Worm (Caenorhabditis elegans) whole organism, L3 larva: ENCODE results near the gene try-11.

Experiments used
- ZK546.5 ChIP-seq: sonication (generic microtip); optimal IDR thresholded peaks from 2 replicates; lab custom pipeline; 2017; ENCODE audit warnings: missing biosample characterization, missing genetic modification characterization
- aly-2 ChIP-seq: fragments of 150-350 bp; optimal IDR thresholded peaks from 2 replicates; lab custom pipeline; 2014; ENCODE audit warnings: missing biosample characterization, missing genetic modification characterization
- ama-1 ChIP-seq: fragments of 150-350 bp; optimal IDR thresholded peaks from 2 replicates; lab custom pipeline; 2018
- ceh-28 ChIP-seq: fragments of 150-350 bp; optimal IDR thresholded peaks from 2 replicates; lab custom pipeline; 2014; ENCODE audit warnings: missing biosample characterization, missing genetic modification reagents, missing genetic modification characterization
- ceh-82 ChIP-seq: fragments of 150-350 bp; optimal IDR thresholded peaks from 2 replicates; lab custom pipeline; 2014; ENCODE audit warnings: missing biosample characterization, missing genetic modification characterization
- ceh-9 ChIP-seq: sonication (generic microtip); optimal IDR thresholded peaks from 2 replicates; lab custom pipeline; 2018; ENCODE audit warnings: missing biosample characterization, missing genetic modification characterization
- daf-12 ChIP-seq: fragments of 150-350 bp; optimal IDR thresholded peaks from 2 replicates; lab custom pipeline; 2014; ENCODE audit warnings: missing biosample characterization, missing genetic modification reagents, missing genetic modification characterization
- egl-5 ChIP-seq: fragments of 150-350 bp; optimal IDR thresholded peaks from 2 replicates; lab custom pipeline; 2017; ENCODE audit warnings: missing biosample characterization, missing genetic modification reagents, missing genetic modification characterization, inconsistent platforms
- elt-3 ChIP-seq, 3 experiments: fragments of 150-350 bp in 1 of 3; sonication (generic microtip) in 2 of 3; optimal IDR thresholded peaks; 2 replicates in 2 of 3; 4 replicates in 1 of 3; lab custom pipeline; 2014 to 2017; ENCODE audit warnings: missing biosample characterization in 3 of 3, missing genetic modification characterization in 3 of 3
- eor-1 ChIP-seq, 2 experiments: fragments of 150-350 bp; optimal IDR thresholded peaks; 2 replicates each; lab custom pipeline; 2014 to 2018; ENCODE audit warnings: missing biosample characterization in 2 of 2, missing genetic modification characterization in 2 of 2
- fkh-10 ChIP-seq: sonication (generic microtip); optimal IDR thresholded peaks from 2 replicates; lab custom pipeline; 2017; ENCODE audit warnings: missing biosample characterization, missing genetic modification reagents, missing genetic modification characterization
- fkh-2 ChIP-seq: fragments of 150-350 bp; optimal IDR thresholded peaks from 2 replicates; lab custom pipeline; 2014; ENCODE audit warnings: missing biosample characterization, missing genetic modification reagents, missing genetic modification characterization
- fos-1 ChIP-seq: fragments of 150-350 bp; optimal IDR thresholded peaks from 2 replicates; lab custom pipeline; 2014; ENCODE audit warnings: missing biosample characterization, missing genetic modification characterization
- hmg-11 ChIP-seq: sonication (generic microtip); optimal IDR thresholded peaks from 2 replicates; lab custom pipeline; 2016; ENCODE audit warnings: missing genetic modification characterization, missing compliant biosample characterization
- jun-1 ChIP-seq: fragments of 150-350 bp; optimal IDR thresholded peaks from 2 replicates; lab custom pipeline; 2014; ENCODE audit warnings: missing biosample characterization, missing genetic modification reagents, missing genetic modification characterization
- lin-15B ChIP-seq: fragments of 150-350 bp; optimal IDR thresholded peaks from 2 replicates; lab custom pipeline; 2014; ENCODE audit warnings: missing biosample characterization, missing genetic modification characterization
- lin-39 ChIP-seq: fragments of 150-350 bp; optimal IDR thresholded peaks from 2 replicates; lab custom pipeline; 2018; ENCODE audit warnings: missing biosample characterization, missing genetic modification reagents, missing genetic modification characterization
- mdl-1 ChIP-seq: fragments of 150-350 bp; optimal IDR thresholded peaks from 2 replicates; lab custom pipeline; 2014; ENCODE audit warnings: missing biosample characterization, missing genetic modification characterization
- mml-1 ChIP-seq: fragments of 150-350 bp; sonication (generic microtip); optimal IDR thresholded peaks from 3 replicates; lab custom pipeline; 2014; ENCODE audit warnings: missing biosample characterization, missing genetic modification characterization
- nfya-1 ChIP-seq: sonication (generic microtip); optimal IDR thresholded peaks from 2 replicates; lab custom pipeline; 2017; ENCODE audit warnings: missing genetic modification characterization, mild to moderate bottlenecking, missing compliant biosample characterization, antibody characterized with exemption, moderate library complexity; ENCODE audit not compliant: insufficient read depth
- nhr-11 ChIP-seq: fragments of 150-350 bp; optimal IDR thresholded peaks from 2 replicates; lab custom pipeline; 2014; ENCODE audit warnings: missing biosample characterization, missing genetic modification characterization
- nhr-12 ChIP-seq: fragments of 150-350 bp; optimal IDR thresholded peaks from 2 replicates; lab custom pipeline; 2014; ENCODE audit warnings: missing biosample characterization, missing genetic modification characterization
- nhr-23 ChIP-seq: fragments of 150-350 bp; optimal IDR thresholded peaks from 2 replicates; lab custom pipeline; 2014; ENCODE audit warnings: missing biosample characterization, missing genetic modification reagents, missing genetic modification characterization
- nhr-237 ChIP-seq: fragments of 150-350 bp; optimal IDR thresholded peaks from 2 replicates; lab custom pipeline; 2014; ENCODE audit warnings: missing biosample characterization, missing genetic modification characterization
- nhr-25 ChIP-seq: sonication (generic microtip); optimal IDR thresholded peaks from 2 replicates; lab custom pipeline; 2017; ENCODE audit warnings: missing biosample characterization, missing genetic modification characterization
- nhr-43 ChIP-seq: sonication (generic microtip); optimal IDR thresholded peaks from 2 replicates; lab custom pipeline; 2016; ENCODE audit warnings: mild to moderate bottlenecking, missing genetic modification characterization, missing compliant biosample characterization; ENCODE audit not compliant: poor library complexity, severe bottlenecking
- nhr-67 ChIP-seq: fragments of 150-350 bp; optimal IDR thresholded peaks from 2 replicates; lab custom pipeline; 2014; ENCODE audit warnings: missing biosample characterization, missing genetic modification characterization
- nhr-76 ChIP-seq: fragments of 150-350 bp; sonication (generic microtip); optimal IDR thresholded peaks from 5 replicates; lab custom pipeline; 2014; ENCODE audit warnings: missing biosample characterization, missing genetic modification characterization
- nhr-77 ChIP-seq: fragments of 150-350 bp; optimal IDR thresholded peaks from 2 replicates; lab custom pipeline; 2014; ENCODE audit warnings: missing biosample characterization, missing genetic modification characterization
- pha-4 ChIP-seq: fragments of 150-350 bp; optimal IDR thresholded peaks from 2 replicates; lab custom pipeline; 2014; ENCODE audit warnings: missing biosample characterization, missing genetic modification reagents, missing genetic modification characterization
- pqm-1 ChIP-seq: fragments of 150-350 bp; optimal IDR thresholded peaks from 2 replicates; lab custom pipeline; 2017; ENCODE audit warnings: missing biosample characterization, missing genetic modification characterization, inconsistent platforms
- sea-2 ChIP-seq: fragments of 150-350 bp; sonication (generic microtip); optimal IDR thresholded peaks from 4 replicates; lab custom pipeline; 2014; ENCODE audit warnings: missing biosample characterization, missing genetic modification reagents, missing genetic modification characterization
- skn-1 ChIP-seq: fragments of 150-350 bp; optimal IDR thresholded peaks from 2 replicates; lab custom pipeline; 2014; ENCODE audit warnings: missing biosample characterization, missing genetic modification characterization
- snpc-4 ChIP-seq: fragments of 150-350 bp; optimal IDR thresholded peaks from 2 replicates; lab custom pipeline; 2014; ENCODE audit warnings: missing biosample characterization, missing genetic modification characterization
- tbx-2 ChIP-seq: sonication (generic microtip); optimal IDR thresholded peaks from 2 replicates; lab custom pipeline; 2016; ENCODE audit warnings: mild to moderate bottlenecking, missing genetic modification characterization, missing compliant biosample characterization
- unc-39 ChIP-seq: sonication (generic microtip); optimal IDR thresholded peaks from 4 replicates; lab custom pipeline; 2017; ENCODE audit warnings: missing biosample characterization, missing genetic modification characterization
- unc-62 ChIP-seq: fragments of 150-350 bp; sonication (generic microtip); optimal IDR thresholded peaks from 4 replicates; lab custom pipeline; 2014; ENCODE audit warnings: missing biosample characterization, missing genetic modification reagents, missing genetic modification characterization
- zag-1 ChIP-seq: fragments of 150-350 bp; optimal IDR thresholded peaks from 2 replicates; lab custom pipeline; 2014; ENCODE audit warnings: missing biosample characterization, missing genetic modification characterization
- ztf-11 ChIP-seq: fragments of 150-350 bp; optimal IDR thresholded peaks from 2 replicates; lab custom pipeline; 2014; ENCODE audit warnings: missing biosample characterization, missing genetic modification characterization
- ztf-4 ChIP-seq: fragments of 150-350 bp; optimal IDR thresholded peaks from 2 replicates; lab custom pipeline; 2014; ENCODE audit warnings: missing biosample characterization, missing genetic modification characterization

The try-11 gene

DNA sequence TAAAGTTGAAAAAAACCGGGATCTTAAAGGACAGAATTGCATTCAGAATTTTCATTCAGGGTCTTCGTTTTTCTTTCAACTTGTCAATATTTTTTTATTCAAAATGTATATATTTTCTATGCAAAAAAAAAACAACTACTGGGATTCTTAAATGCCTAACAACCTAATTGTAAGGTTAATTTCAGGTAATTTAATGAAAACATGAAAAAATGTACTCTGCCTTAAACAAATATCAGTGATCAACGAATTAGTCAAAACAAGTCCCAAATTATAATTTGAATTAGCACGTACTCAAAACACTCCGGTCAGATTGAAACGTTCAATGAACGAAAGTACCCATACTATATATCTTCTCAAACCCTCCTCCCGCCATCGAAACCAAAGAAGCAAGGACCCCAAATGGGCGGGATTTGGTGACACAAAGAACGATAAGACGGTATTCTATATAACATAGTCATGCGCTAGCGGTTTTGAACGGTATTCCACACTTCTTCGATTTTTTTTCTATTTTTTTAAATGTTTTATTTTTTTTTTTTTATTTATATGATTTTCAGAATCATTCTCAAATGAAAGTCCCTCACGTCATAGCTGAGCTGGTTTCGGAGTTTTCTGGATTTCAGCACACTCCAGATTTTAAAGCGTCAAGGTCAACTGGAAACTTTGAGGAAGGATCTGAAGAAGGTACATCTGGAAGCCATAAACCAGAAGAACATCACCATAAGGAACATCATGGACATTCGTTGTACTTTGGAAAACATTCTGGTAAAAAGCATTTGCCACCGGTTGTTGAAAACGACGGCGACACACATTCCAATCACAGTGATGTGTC lies 15.9 kb upstream of the try-11 start, which contains the start of the genes ddo-2 and F25E5.8:
Gene ddo-2, minus strand, starts transcription at position 330 of the 829 bp plus-strand sequence.
Gene F25E5.8, plus strand, starts transcription at position 555 of the 829 bp plus-strand sequence.
- TF ChIP-seq nhr-11 (no peak), nhr-23 (tag; lab: Kevin White, UChicago) (peak; percentile 70), sea-2 (GFP tag; lab: Kevin White, UChicago) (no peak), nhr-43 (tag; lab: Kevin White, UChicago) (peak; percentile 46), skn-1 (no peak), unc-62 (no peak), unc-39 (no peak), daf-12 (no peak), eor-1 (tag; optimal IDR thresholded peaks at IDR 0.05; lab: Kevin White, UChicago) (no peak), snpc-4 (no peak), hmg-11 (tag; lab: Kevin White, UChicago) (peak; percentile 11), fkh-10 (no peak), ceh-28 (tag; lab: Kevin White, UChicago) (no peak), nhr-67 (tag; lab: Kevin White, UChicago) (no peak), ZK546.5 (tag; lab: Kevin White, UChicago) (no peak), nhr-25 (tag; lab: Kevin White, UChicago) (peak; percentile 14), pha-4 (no peak), nhr-237 (tag; lab: Kevin White, UChicago) (no peak)

ce11 chrV:7436509-7436908 lies 15.0 kb upstream of the try-11 start:
- TF ChIP-seq zag-1 (tag; lab: Kevin White, UChicago) (no peak), ceh-82 (tag; lab: Kevin White, UChicago) (no peak), mml-1 (tag; lab: Kevin White, UChicago) (no peak), nhr-23 (tag; lab: Kevin White, UChicago) (no peak), ama-1 (lab: Kevin White, UChicago) (no peak), lin-15B (tag; lab: Kevin White, UChicago) (no peak), eor-1 (tag; optimal IDR thresholded peaks at IDR 0.05; lab: Kevin White, UChicago) (no peak), unc-62 (no peak), hmg-11 (tag; lab: Kevin White, UChicago) (no peak), unc-39 (no peak), tbx-2 (tag; lab: Kevin White, UChicago) (no peak)

DNA sequence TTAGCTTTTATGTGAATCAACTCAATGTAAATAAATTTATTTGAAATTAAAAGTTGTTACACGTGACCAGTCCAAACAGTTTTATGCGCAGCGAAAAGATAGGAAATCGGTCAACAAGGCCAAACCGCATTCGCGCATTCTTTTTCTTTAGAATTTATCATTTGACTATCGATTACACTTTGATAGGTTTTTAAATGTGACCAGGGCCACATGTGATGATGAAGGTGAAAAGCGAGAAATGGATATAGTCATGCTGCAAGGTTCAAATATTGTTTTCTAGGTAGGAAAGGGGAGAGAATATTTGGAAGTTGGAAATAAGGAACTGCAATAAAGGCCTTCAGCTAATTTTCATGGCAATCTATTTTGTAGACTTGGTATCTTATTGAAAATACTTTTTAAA lies 14.6 kb upstream of the try-11 start:
- TF ChIP-seq nhr-43 (tag; lab: Kevin White, UChicago) = peak; percentile 90
- TF ChIP-seq ceh-82 (tag; lab: Kevin White, UChicago) = no peak
- TF ChIP-seq mdl-1 (tag; lab: Kevin White, UChicago) = no peak
- TF ChIP-seq unc-62 = no peak
- no peak for TF ChIP-seq jun-1 (tag; lab: Kevin White, UChicago)
- no peak for TF ChIP-seq hmg-11 (tag; lab: Kevin White, UChicago)
- peak in 2 of 3 experiments; percentile 14 to 91 for TF ChIP-seq elt-3 (tag; optimal IDR thresholded peaks at IDR 0.05; lab: Kevin White, UChicago)
- TF ChIP-seq fkh-10 = no peak
- peak; percentile 78 for TF ChIP-seq nhr-25 (tag; lab: Kevin White, UChicago)
- TF ChIP-seq daf-12 = no peak
- peak; percentile 28 for TF ChIP-seq tbx-2 (tag; lab: Kevin White, UChicago)
- no peak for TF ChIP-seq ztf-11
- TF ChIP-seq ama-1 (lab: Kevin White, UChicago) = peak; percentile 98
- TF ChIP-seq pha-4 = peak; percentile 14
- TF ChIP-seq zag-1 (tag; lab: Kevin White, UChicago) = no peak
- no peak for TF ChIP-seq ceh-28 (tag; lab: Kevin White, UChicago)
- peak; percentile 72 for TF ChIP-seq nhr-23 (tag; lab: Kevin White, UChicago)
- no peak for TF ChIP-seq fos-1 (tag; lab: Kevin White, UChicago)
- TF ChIP-seq nfya-1 (tag; lab: Kevin White, UChicago) = peak; percentile 16
- TF ChIP-seq sea-2 (GFP tag; lab: Kevin White, UChicago) = no peak
- TF ChIP-seq ceh-9 = no peak

DNA sequence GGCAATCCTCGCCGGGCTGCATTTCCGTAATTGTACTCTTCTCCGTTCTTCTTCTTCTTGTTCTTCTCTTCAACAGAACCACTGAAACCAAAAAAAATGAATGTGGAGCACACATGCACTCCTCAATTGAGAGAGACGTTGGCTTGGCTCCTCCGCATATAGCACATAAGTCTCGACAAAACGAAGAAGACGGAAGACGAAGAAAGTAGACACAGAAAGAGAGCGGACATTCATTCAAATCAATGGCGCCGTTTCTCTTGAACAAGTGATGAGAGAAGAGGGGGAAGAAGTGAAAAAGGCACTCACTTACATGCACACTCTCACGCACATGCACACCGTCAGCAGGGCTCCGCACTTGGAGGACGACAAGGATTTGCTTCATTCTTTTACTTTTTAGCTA lies 14.0 kb upstream of the try-11 start, which contains the start of gene F25E5.9:
Gene F25E5.9, minus strand, starts transcription at position 382 of the 400 bp plus-strand sequence.
- TF ChIP-seq mdl-1 (tag; lab: Kevin White, UChicago) (no peak), unc-39 (no peak), nhr-12 (tag; lab: Kevin White, UChicago) (no peak), lin-39 (tag; lab: Kevin White, UChicago) (peak; percentile 3), ztf-4 (tag; lab: Kevin White, UChicago) (no peak), skn-1 (no peak), nhr-76 (tag; lab: Kevin White, UChicago) (no peak), fkh-2 (tag; lab: Kevin White, UChicago) (no peak), aly-2 (tag; lab: Kevin White, UChicago) (no peak), pqm-1 (no peak), egl-5 (tag; lab: Kevin White, UChicago) (no peak), nhr-67 (tag; lab: Kevin White, UChicago) (no peak), nhr-11 (no peak), nhr-237 (tag; lab: Kevin White, UChicago) (no peak), ceh-9 (no peak), zag-1 (tag; lab: Kevin White, UChicago) (no peak), lin-15B (tag; lab: Kevin White, UChicago) (peak; percentile 7), fkh-10 (peak; percentile 28), nfya-1 (tag; lab: Kevin White, UChicago) (peak; percentile 51), hmg-11 (tag; lab: Kevin White, UChicago) (no peak), daf-12 (no peak), eor-1 (tag; optimal IDR thresholded peaks at IDR 0.05; lab: Kevin White, UChicago) (no peak), ceh-82 (tag; lab: Kevin White, UChicago) (no peak), ama-1 (lab: Kevin White, UChicago) (peak; percentile 10), nhr-77 (no peak), jun-1 (tag; lab: Kevin White, UChicago) (no peak), ceh-28 (tag; lab: Kevin White, UChicago) (no peak), tbx-2 (tag; lab: Kevin White, UChicago) (no peak), snpc-4 (peak; percentile 32)
